Worm (Caenorhabditis elegans) whole organism, L2 larva: Measurements from ENCODE around the gene ins-37.
A peak's percentile ranks its signal among the peaks of the same experiment; 100 is the strongest.

Experiments
- C34F6.9 ChIP-seq: fragments of 150-350 bp; optimal IDR thresholded peaks from 2 replicates; lab custom pipeline; 2014; ENCODE audit warnings: missing biosample characterization, missing genetic modification characterization
- F13H6.1 ChIP-seq: sonication (generic microtip); optimal IDR thresholded peaks from 2 replicates; lab custom pipeline; 2016; ENCODE audit warnings: missing genetic modification characterization, missing compliant biosample characterization
- R02D3.7 ChIP-seq: fragments of 150-350 bp; optimal IDR thresholded peaks from 2 replicates; lab custom pipeline; 2014; ENCODE audit warnings: missing biosample characterization, missing genetic modification characterization
- ZK546.5 ChIP-seq: sonication (generic microtip); optimal IDR thresholded peaks from 2 replicates; lab custom pipeline; 2017; ENCODE audit warnings: missing biosample characterization, missing genetic modification characterization
- aly-2 ChIP-seq: fragments of 150-350 bp; optimal IDR thresholded peaks from 2 replicates; lab custom pipeline; 2014; ENCODE audit warnings: missing biosample characterization, missing genetic modification characterization
- blmp-1 ChIP-seq: sonication (generic microtip); optimal IDR thresholded peaks from 2 replicates; lab custom pipeline; 2017; ENCODE audit warnings: missing genetic modification characterization, mild to moderate bottlenecking, missing compliant biosample characterization, antibody characterized with exemption, moderate library complexity; ENCODE audit not compliant: insufficient read depth
- ceh-16 ChIP-seq: fragments of 150-350 bp; optimal IDR thresholded peaks from 2 replicates; lab custom pipeline; 2014; ENCODE audit warnings: missing biosample characterization, missing genetic modification characterization
- ceh-82 ChIP-seq: fragments of 150-350 bp; optimal IDR thresholded peaks from 2 replicates; lab custom pipeline; 2014; ENCODE audit warnings: missing biosample characterization, missing genetic modification characterization
- crh-2 ChIP-seq: sonication (generic microtip); optimal IDR thresholded peaks from 2 replicates; lab custom pipeline; 2017; ENCODE audit warnings: missing biosample characterization, missing genetic modification characterization
- dmd-4 ChIP-seq: sonication (generic microtip); optimal IDR thresholded peaks from 2 replicates; lab custom pipeline; 2017; ENCODE audit warnings: missing biosample characterization, missing genetic modification characterization
- elt-1 ChIP-seq: fragments of 150-350 bp; optimal IDR thresholded peaks from 2 replicates; lab custom pipeline; 2014; ENCODE audit warnings: missing biosample characterization, missing genetic modification characterization
- elt-3 ChIP-seq: sonication (generic microtip); optimal IDR thresholded peaks from 2 replicates; lab custom pipeline; 2017; ENCODE audit warnings: missing biosample characterization, missing genetic modification characterization
- fos-1 ChIP-seq: fragments of 150-350 bp; optimal IDR thresholded peaks from 2 replicates; lab custom pipeline; 2014; ENCODE audit warnings: missing biosample characterization, missing genetic modification characterization
- gmeb-1 ChIP-seq: fragments of 150-350 bp; optimal IDR thresholded peaks from 2 replicates; lab custom pipeline; 2014; ENCODE audit warnings: missing biosample characterization, missing genetic modification characterization
- lin-11 ChIP-seq: fragments of 150-350 bp; sonication (generic microtip); optimal IDR thresholded peaks from 2 replicates; lab custom pipeline; 2014; ENCODE audit warnings: missing biosample characterization, missing genetic modification characterization, inconsistent platforms, mixed read lengths
- lin-13 ChIP-seq: fragments of 150-350 bp; optimal IDR thresholded peaks from 2 replicates; lab custom pipeline; 2014; ENCODE audit warnings: missing biosample characterization, missing genetic modification reagents, missing genetic modification characterization
- lin-39 ChIP-seq: fragments of 150-350 bp; optimal IDR thresholded peaks from 2 replicates; lab custom pipeline; 2014; ENCODE audit warnings: missing biosample characterization, missing genetic modification reagents, missing genetic modification characterization
- lsy-2 ChIP-seq, 2 experiments: fragments of 150-350 bp in 1 of 2; sonication (generic microtip) in 1 of 2; optimal IDR thresholded peaks; 2 replicates each; lab custom pipeline; 2014 to 2017; ENCODE audit warnings: missing biosample characterization in 2 of 2, missing genetic modification characterization in 2 of 2
- mdl-1 ChIP-seq, 2 experiments: fragments of 150-350 bp in 1 of 2; sonication (generic microtip) in 1 of 2; optimal IDR thresholded peaks; 2 replicates each; lab custom pipeline; 2017; ENCODE audit warnings: missing biosample characterization in 2 of 2, missing genetic modification characterization in 2 of 2
- nhr-10 ChIP-seq: sonication (generic microtip); optimal IDR thresholded peaks from 2 replicates; lab custom pipeline; 2017; ENCODE audit warnings: missing biosample characterization, missing genetic modification characterization
- nhr-11 ChIP-seq: fragments of 150-350 bp; optimal IDR thresholded peaks from 2 replicates; lab custom pipeline; 2014; ENCODE audit warnings: missing biosample characterization, missing genetic modification characterization
- nhr-129 ChIP-seq: fragments of 150-350 bp; optimal IDR thresholded peaks from 2 replicates; lab custom pipeline; 2014; ENCODE audit warnings: missing biosample characterization, missing genetic modification characterization
- nhr-21 ChIP-seq: fragments of 150-350 bp; optimal IDR thresholded peaks from 2 replicates; lab custom pipeline; 2014; ENCODE audit warnings: missing biosample characterization, missing genetic modification characterization
- nhr-23 ChIP-seq: fragments of 150-350 bp; optimal IDR thresholded peaks from 2 replicates; lab custom pipeline; 2014; ENCODE audit warnings: missing biosample characterization, missing genetic modification reagents, missing genetic modification characterization
- nhr-237 ChIP-seq: fragments of 150-350 bp; optimal IDR thresholded peaks from 2 replicates; lab custom pipeline; 2014; ENCODE audit warnings: missing biosample characterization, missing genetic modification characterization
- nhr-25 ChIP-seq: fragments of 150-350 bp; sonication (generic microtip); optimal IDR thresholded peaks from 3 replicates; lab custom pipeline; 2014; ENCODE audit warnings: missing biosample characterization, missing genetic modification characterization
- nhr-6 ChIP-seq: fragments of 150-350 bp; optimal IDR thresholded peaks from 2 replicates; lab custom pipeline; 2014; ENCODE audit warnings: missing biosample characterization, missing genetic modification characterization
- peb-1 ChIP-seq: fragments of 150-350 bp; optimal IDR thresholded peaks from 2 replicates; lab custom pipeline; 2014; ENCODE audit warnings: missing biosample characterization, missing genetic modification characterization
- sem-4 ChIP-seq: fragments of 150-350 bp; optimal IDR thresholded peaks from 2 replicates; lab custom pipeline; 2014; ENCODE audit warnings: missing biosample characterization, missing genetic modification reagents, missing genetic modification characterization
- skn-1 ChIP-seq: sonication (generic microtip); optimal IDR thresholded peaks from 2 replicates; lab custom pipeline; 2017; ENCODE audit warnings: missing biosample characterization, missing genetic modification characterization
- sma-3 ChIP-seq: sonication (generic microtip); optimal IDR thresholded peaks from 2 replicates; lab custom pipeline; 2016; ENCODE audit warnings: missing genetic modification reagents, missing genetic modification characterization, missing compliant biosample characterization
- sma-9 ChIP-seq, 2 experiments: fragments of 150-350 bp in 1 of 2; sonication (generic microtip) in 1 of 2; optimal IDR thresholded peaks; 2 replicates each; lab custom pipeline; 2014 to 2016; ENCODE audit warnings: missing genetic modification characterization in 2 of 2, mild to moderate bottlenecking in 1 of 2, missing biosample characterization in 1 of 2, missing compliant biosample characterization in 1 of 2, missing genetic modification reagents in 1 of 2, moderate library complexity in 1 of 2
- snpc-4 ChIP-seq: fragments of 150-350 bp; optimal IDR thresholded peaks from 2 replicates; lab custom pipeline; 2014; ENCODE audit warnings: missing biosample characterization, missing genetic modification characterization
- unc-39 ChIP-seq: fragments of 150-350 bp; optimal IDR thresholded peaks from 2 replicates; lab custom pipeline; 2014; ENCODE audit warnings: missing biosample characterization, missing genetic modification characterization
- unc-55 ChIP-seq: fragments of 150-350 bp; sonication (generic microtip); optimal IDR thresholded peaks from 3 replicates; lab custom pipeline; 2014; ENCODE audit warnings: missing biosample characterization, missing genetic modification reagents, missing genetic modification characterization
- unc-62 ChIP-seq: fragments of 150-350 bp; optimal IDR thresholded peaks from 2 replicates; lab custom pipeline; 2014; ENCODE audit warnings: missing biosample characterization, missing genetic modification reagents, missing genetic modification characterization
- ztf-1 ChIP-seq: fragments of 200-800 bp; sonication (Bioruptor generic); conservative IDR thresholded peaks from 2 replicates; pipeline ENCODE4 v1.3.6; 2022; ENCODE audit warnings: missing genetic modification characterization, missing compliant biosample characterization
- ztf-11 ChIP-seq: sonication (generic microtip); optimal IDR thresholded peaks from 2 replicates; lab custom pipeline; 2017; ENCODE audit warnings: missing biosample characterization, missing genetic modification characterization
- ztf-4 ChIP-seq: fragments of 150-350 bp; optimal IDR thresholded peaks from 2 replicates; lab custom pipeline; 2014; ENCODE audit warnings: missing biosample characterization, missing genetic modification characterization

ins-37 gene

ce11 chrII:13841106-13841854, 5.4 kb upstream of the ins-37 start, which contains the start of gene F08G2.7:
Gene F08G2.7, minus strand, starts transcription at chrII:13841156.
- no peak for TF ChIP-seq R02D3.7 (tag; lab: Kevin White, UChicago)
- no peak for TF ChIP-seq snpc-4 (tag; lab: Kevin White, UChicago)
- TF ChIP-seq nhr-23 = no peak
- TF ChIP-seq nhr-21 (tag; lab: Kevin White, UChicago) = no peak
- no peak for TF ChIP-seq crh-2
- TF ChIP-seq aly-2 = no peak
- TF ChIP-seq lin-11 (tag; lab: Kevin White, UChicago) = no peak
- TF ChIP-seq ceh-16 (tag; lab: Kevin White, UChicago) = no peak
- TF ChIP-seq ztf-1 (GFP tag; lab: Robert Waterston, UW) = no peak
- TF ChIP-seq nhr-10 (tag; lab: Kevin White, UChicago) = no peak
- TF ChIP-seq elt-1 (tag; lab: Kevin White, UChicago) = no peak
- TF ChIP-seq lin-39 (tag; lab: Kevin White, UChicago) = no peak
- no peak for TF ChIP-seq nhr-129 (tag; lab: Kevin White, UChicago)

ce11 chrII:13839454-13839853, 3.5 kb upstream of the ins-37 start:
- no peak for TF ChIP-seq C34F6.9
- TF ChIP-seq ztf-11 (tag; lab: Kevin White, UChicago) = no peak
- no peak for TF ChIP-seq unc-62 (GFP tag; lab: Kevin White, UChicago)
- TF ChIP-seq nhr-237 (tag; lab: Kevin White, UChicago) = no peak
- no peak for TF ChIP-seq sma-3 (GFP tag; lab: Kevin White, UChicago)
- TF ChIP-seq nhr-6 = no peak
- TF ChIP-seq lin-13 (GFP tag; lab: Kevin White, UChicago) = no peak
- TF ChIP-seq ZK546.5 (tag; lab: Kevin White, UChicago) = no peak

ce11 chrII:13838403-13838802, 2.5 kb upstream of the ins-37 start:
- TF ChIP-seq nhr-129 (tag; lab: Kevin White, UChicago) (no peak), dmd-4 (tag; lab: Kevin White, UChicago) (no peak), nhr-25 (tag; lab: Kevin White, UChicago) (no peak), nhr-11 (no peak), unc-39 (no peak), blmp-1 (tag; lab: Kevin White, UChicago) (no peak), lin-13 (GFP tag; lab: Kevin White, UChicago) (no peak), gmeb-1 (tag; lab: Kevin White, UChicago) (no peak), lsy-2 (tag; optimal IDR thresholded peaks at IDR 0.05; lab: Kevin White, UChicago) (no peak), lin-39 (tag; lab: Kevin White, UChicago) (no peak), skn-1 (tag; lab: Kevin White, UChicago) (no peak), sem-4 (tag; lab: Kevin White, UChicago) (no peak), ceh-82 (tag; lab: Kevin White, UChicago) (no peak), ceh-16 (tag; lab: Kevin White, UChicago) (no peak)

- TF ChIP-seq nhr-129 (tag; lab: Kevin White, UChicago) = peak; percentile 86
- peak; percentile 61 to 62 for TF ChIP-seq mdl-1 (tag; optimal IDR thresholded peaks at IDR 0.05; lab: Kevin White, UChicago)
- peak; percentile 91 for TF ChIP-seq nhr-25 (tag; lab: Kevin White, UChicago)
- TF ChIP-seq nhr-237 (tag; lab: Kevin White, UChicago) = peak; percentile 44
- peak; percentile 92 for TF ChIP-seq sma-3 (GFP tag; lab: Kevin White, UChicago)
- TF ChIP-seq nhr-23 = no peak
- TF ChIP-seq elt-3 (tag; lab: Kevin White, UChicago) = no peak
- TF ChIP-seq blmp-1 (tag; lab: Kevin White, UChicago) = peak; percentile 68
- TF ChIP-seq unc-62 (GFP tag; lab: Kevin White, UChicago) = no peak
- no peak for TF ChIP-seq ztf-11 (tag; lab: Kevin White, UChicago)
- peak; percentile 93 for TF ChIP-seq lin-13 (GFP tag; lab: Kevin White, UChicago)
- TF ChIP-seq ztf-1 (GFP tag; lab: Robert Waterston, UW) = no peak
- TF ChIP-seq ceh-82 (tag; lab: Kevin White, UChicago) = peak; percentile 58
- TF ChIP-seq peb-1 = no peak
- TF ChIP-seq ZK546.5 (tag; lab: Kevin White, UChicago) = no peak
- TF ChIP-seq unc-39 = no peak
- TF ChIP-seq aly-2 = no peak
- peak; percentile 92 for TF ChIP-seq F13H6.1 (tag; lab: Kevin White, UChicago)
- TF ChIP-seq elt-1 (tag; lab: Kevin White, UChicago) = no peak
- peak; percentile 84 for TF ChIP-seq gmeb-1 (tag; lab: Kevin White, UChicago)
- peak; percentile 92 for TF ChIP-seq sma-9 (GFP tag; optimal IDR thresholded peaks at IDR 0.05; lab: Kevin White, UChicago)
- TF ChIP-seq sma-9 (tag; optimal IDR thresholded peaks at IDR 0.05; lab: Kevin White, UChicago) = no peak
- no peak for TF ChIP-seq nhr-10 (tag; lab: Kevin White, UChicago)
- peak; percentile 92 for TF ChIP-seq C34F6.9
- TF ChIP-seq ztf-4 (tag; lab: Kevin White, UChicago) = peak; percentile 85
- TF ChIP-seq unc-55 (GFP tag; lab: Kevin White, UChicago) = peak; percentile 98
- TF ChIP-seq snpc-4 (tag; lab: Kevin White, UChicago) = peak; percentile 100
- peak; percentile 92 for TF ChIP-seq nhr-6
- TF ChIP-seq nhr-11 = no peak
- peak; percentile 96 for TF ChIP-seq nhr-21 (tag; lab: Kevin White, UChicago)
- no peak for TF ChIP-seq lin-39 (tag; lab: Kevin White, UChicago)
- TF ChIP-seq R02D3.7 (tag; lab: Kevin White, UChicago) = peak; percentile 43
- peak; percentile 71 for TF ChIP-seq fos-1 (tag; lab: Kevin White, UChicago)
- peak; percentile 94 for TF ChIP-seq lin-11 (tag; lab: Kevin White, UChicago)
Observed at ce11 chrII:13834380-13835194, 1.3 kb downstream of the ins-37 start.
